Worm (Caenorhabditis elegans): ENCODE results near the gene T26H5.4.

ce11 chrV:15401856-15402314 is 46.6 kb downstream of the T26H5.4 start, which contains the start of gene fbxa-135:
- no peak for TF ChIP-seq ets-7 (tag; optimal IDR thresholded peaks at IDR 0.05)
- TF ChIP-seq scrt-1 (GFP tag; IDR thresholded peaks at IDR 0.05): no peak
- no peak for TF ChIP-seq ceh-13 (GFP tag; optimal IDR thresholded peaks at IDR 0.05)
- no peak for TF ChIP-seq flt-1 (GFP tag; IDR thresholded peaks at IDR 0.05)
- TF ChIP-seq ama-1 (optimal IDR thresholded peaks at IDR 0.05): no peak
- TF ChIP-seq pes-1 (GFP tag; IDR thresholded peaks at IDR 0.05): no peak
- no peak for TF ChIP-seq B0310.2 (tag; optimal IDR thresholded peaks at IDR 0.05)
- TF ChIP-seq hmg-4 (GFP tag; optimal IDR thresholded peaks at IDR 0.05): no peak
- TF ChIP-seq tbx-37 (GFP tag; conservative IDR thresholded peaks at IDR 0.05): no peak
- no peak for TF ChIP-seq hnd-1 (tag; optimal IDR thresholded peaks at IDR 0.05)
- TF ChIP-seq F13C5.2 (tag; optimal IDR thresholded peaks at IDR 0.05): no peak
- TF ChIP-seq hmbx-1 (tag; optimal IDR thresholded peaks at IDR 0.05): no peak
- no peak for TF ChIP-seq tbx-11 (GFP tag; IDR thresholded peaks at IDR 0.05)
- no peak for TF ChIP-seq ceh-36 (tag; optimal IDR thresholded peaks at IDR 0.05)
